Fruit fly (Drosophila melanogaster) whole organism, embryonic: ENCODE measurements around the gene CG4459.

Experiments
- Atf-2 ChIP-seq: fragments of 200-800 bp; sonication (Bioruptor generic); optimal IDR thresholded peaks from 2 replicates; lab custom pipeline; 2016; ENCODE audit warnings: missing biosample characterization, missing genetic modification characterization
- B-H1 ChIP-seq: fragments of 200-800 bp; sonication (Bioruptor generic); IDR thresholded peaks from 3 replicates; pipeline ENCODE4 v1.3.6; 2022; ENCODE audit warnings: missing biosample characterization, missing genetic modification characterization
- C15 ChIP-seq: fragments of 200-800 bp; sonication (Bioruptor generic); IDR thresholded peaks from 3 replicates; pipeline ENCODE4 v1.3.6; 2022; ENCODE audit warnings: missing biosample characterization, missing genetic modification characterization
- CG10147 ChIP-seq: fragments of 200-800 bp; sonication (Bioruptor generic); optimal IDR thresholded peaks from 2 replicates; lab custom pipeline; 2019; ENCODE audit warnings: missing biosample characterization, mild to moderate bottlenecking, missing genetic modification characterization, moderate library complexity
- CG11085 ChIP-seq: fragments of 200-800 bp; sonication (Bioruptor generic); IDR thresholded peaks from 2 replicates; pipeline ENCODE4 v1.3.6; 2022; ENCODE audit warnings: missing biosample characterization, missing genetic modification characterization
- CG12942 ChIP-seq: fragments of 200-800 bp; sonication (Bioruptor generic); optimal IDR thresholded peaks from 3 replicates; lab custom pipeline; 2016; ENCODE audit warnings: missing biosample characterization, missing genetic modification characterization
- CG13894 ChIP-seq: fragments of 200-800 bp; sonication (Bioruptor generic); optimal IDR thresholded peaks from 3 replicates; lab custom pipeline; 2018; ENCODE audit warnings: missing biosample characterization, mild to moderate bottlenecking, missing genetic modification characterization, moderate library complexity
- CG14014 ChIP-seq: fragments of 200-800 bp; sonication (Bioruptor generic); IDR thresholded peaks from 2 replicates; pipeline ENCODE4 v1.3.6; 2022; ENCODE audit warnings: missing biosample characterization, missing genetic modification characterization
- CG14050 ChIP-seq: fragments of 200-800 bp; sonication (Bioruptor generic); IDR thresholded peaks from 3 replicates; pipeline ENCODE4 v1.3.6; 2022; ENCODE audit warnings: missing biosample characterization, missing genetic modification characterization
- CG15601 ChIP-seq: fragments of 200-800 bp; sonication (Bioruptor generic); optimal IDR thresholded peaks from 3 replicates; lab custom pipeline; 2019; ENCODE audit warnings: missing biosample characterization, mild to moderate bottlenecking, missing genetic modification characterization, moderate library complexity
- CG17186 ChIP-seq: fragments of 200-800 bp; sonication (Bioruptor generic); optimal IDR thresholded peaks from 3 replicates; lab custom pipeline; 2017; ENCODE audit warnings: missing biosample characterization, missing genetic modification reagents, missing genetic modification characterization
- CG2202 ChIP-seq: fragments of 200-800 bp; sonication (Bioruptor generic); optimal IDR thresholded peaks from 2 replicates; lab custom pipeline; 2018; ENCODE audit warnings: missing biosample characterization, mild to moderate bottlenecking, missing genetic modification characterization
- CG33557 ChIP-seq: fragments of 200-800 bp; sonication (Bioruptor generic); optimal IDR thresholded peaks from 2 replicates; lab custom pipeline; 2019; ENCODE audit warnings: missing biosample characterization, mild to moderate bottlenecking, missing genetic modification characterization, moderate library complexity
- CG42726 ChIP-seq: fragments of 200-800 bp; sonication (Bioruptor generic); IDR thresholded peaks from 2 replicates; pipeline ENCODE4 v1.3.6; 2022; ENCODE audit warnings: missing biosample characterization, missing genetic modification characterization; ENCODE audit not compliant: partially characterized antibody
- CG43689 ChIP-seq: fragments of 200-800 bp; sonication (Bioruptor generic); IDR thresholded peaks from 2 replicates; pipeline ENCODE4 v1.3.6; 2022; ENCODE audit warnings: missing biosample characterization, missing genetic modification characterization
- CG6765 ChIP-seq: fragments of 200-800 bp; sonication (Bioruptor generic); optimal IDR thresholded peaks from 3 replicates; lab custom pipeline; 2017; ENCODE audit warnings: missing biosample characterization, mild to moderate bottlenecking, missing genetic modification characterization
- CG8281 ChIP-seq: fragments of 200-800 bp; sonication (Bioruptor generic); optimal IDR thresholded peaks from 2 replicates; lab custom pipeline; 2018; ENCODE audit warnings: missing biosample characterization, mild to moderate bottlenecking, missing genetic modification characterization, moderate library complexity
- CG9215 ChIP-seq: fragments of 200-800 bp; sonication (Bioruptor generic); IDR thresholded peaks from 2 replicates; pipeline ENCODE4 v1.3.6; 2022; ENCODE audit warnings: missing biosample characterization, missing genetic modification characterization
- Chrac-16 ChIP-seq: fragments of 200-800 bp; sonication (Bioruptor generic); optimal IDR thresholded peaks from 3 replicates; lab custom pipeline; 2016; ENCODE audit warnings: missing biosample characterization, missing genetic modification characterization
- Deaf1 ChIP-seq: fragments of 200-800 bp; optimal IDR thresholded peaks from 3 replicates; lab custom pipeline; 2019; ENCODE audit warnings: missing biosample characterization, mild to moderate bottlenecking, missing genetic modification characterization, moderate library complexity
- Dref ChIP-seq: fragments of 200-800 bp; sonication (Bioruptor generic); IDR thresholded peaks from 2 replicates; pipeline ENCODE4 v1.3.6; 2022; ENCODE audit warnings: missing biosample characterization, missing genetic modification characterization
- Fer2 ChIP-seq: fragments of 200-800 bp; sonication (Bioruptor generic); optimal IDR thresholded peaks from 2 replicates; lab custom pipeline; 2018; ENCODE audit warnings: missing biosample characterization, mild to moderate bottlenecking, missing genetic modification characterization, moderate library complexity
- H2.0 ChIP-seq: fragments of 200-800 bp; sonication (Bioruptor generic); IDR thresholded peaks from 2 replicates; pipeline ENCODE4 v1.3.6; 2022; ENCODE audit warnings: missing biosample characterization, missing genetic modification characterization
- HHEX ChIP-seq: fragments of 200-800 bp; sonication (Bioruptor generic); optimal IDR thresholded peaks from 3 replicates; lab custom pipeline; 2017; ENCODE audit warnings: missing biosample characterization, mild to moderate bottlenecking, missing genetic modification characterization, missing genetic modification reagents
- Hmr ChIP-seq: fragments of 200-800 bp; sonication (Bioruptor generic); optimal IDR thresholded peaks from 3 replicates; lab custom pipeline; 2017; ENCODE audit warnings: mild to moderate bottlenecking, missing biosample characterization, missing genetic modification reagents, missing genetic modification characterization
- Hsf ChIP-seq: fragments of 200-800 bp; sonication (Bioruptor generic); optimal IDR thresholded peaks from 3 replicates; lab custom pipeline; 2016; ENCODE audit warnings: missing biosample characterization, missing genetic modification characterization
- Lhr ChIP-seq: fragments of 200-800 bp; sonication (Bioruptor generic); optimal IDR thresholded peaks from 3 replicates; lab custom pipeline; 2017; ENCODE audit warnings: mild to moderate bottlenecking, missing biosample characterization, missing genetic modification reagents, missing genetic modification characterization
- MBD-R2 ChIP-seq: fragments of 200-800 bp; sonication (Bioruptor generic); IDR thresholded peaks from 2 replicates; pipeline ENCODE4 v1.3.6; 2022; ENCODE audit warnings: missing biosample characterization, missing genetic modification characterization
- Max ChIP-seq: fragments of 200-800 bp; sonication (Bioruptor generic); optimal IDR thresholded peaks from 2 replicates; lab custom pipeline; 2016; ENCODE audit warnings: missing biosample characterization, mild to moderate bottlenecking, missing genetic modification characterization
- Nf-YC ChIP-seq: fragments of 200-800 bp; optimal IDR thresholded peaks from 3 replicates; lab custom pipeline; 2019; ENCODE audit warnings: missing biosample characterization, mild to moderate bottlenecking, missing genetic modification characterization, moderate library complexity
- br ChIP-seq: fragments of >200 bp; optimal IDR thresholded peaks from 2 replicates; lab custom pipeline; 2017
- chm ChIP-seq: fragments of 200-800 bp; sonication (Bioruptor generic); IDR thresholded peaks from 2 replicates; pipeline ENCODE4 v1.3.6; 2022; ENCODE audit warnings: missing biosample characterization, missing genetic modification characterization
- croc ChIP-seq: fragments of 200-800 bp; sonication (Bioruptor generic); conservative IDR thresholded peaks from 3 replicates; pipeline ENCODE4 v1.3.6; 2022; ENCODE audit warnings: missing biosample characterization, missing genetic modification characterization
- crp ChIP-seq, 2 experiments: fragments of 200-800 bp; sonication (Bioruptor generic); optimal IDR thresholded peaks; 2 replicates in 1 of 2; 3 replicates in 1 of 2; lab custom pipeline; 2017; ENCODE audit warnings: missing biosample characterization in 2 of 2, missing genetic modification characterization in 2 of 2, mild to moderate bottlenecking in 1 of 2, moderate library complexity in 1 of 2
- disco-r ChIP-seq: fragments of 200-800 bp; sonication (Bioruptor generic); optimal IDR thresholded peaks from 2 replicates; lab custom pipeline; 2016; ENCODE audit warnings: missing biosample characterization, missing genetic modification characterization
- eyg ChIP-seq: fragments of 200-800 bp; sonication (Bioruptor generic); optimal IDR thresholded peaks from 3 replicates; lab custom pipeline; 2016; ENCODE audit warnings: missing biosample characterization, missing genetic modification characterization
- fd102C ChIP-seq: fragments of 200-800 bp; sonication (Bioruptor generic); optimal IDR thresholded peaks from 2 replicates; lab custom pipeline; 2018; ENCODE audit warnings: missing biosample characterization, mild to moderate bottlenecking, missing genetic modification characterization, moderate library complexity
- gcm ChIP-seq: fragments of 200-800 bp; sonication (Bioruptor generic); optimal IDR thresholded peaks from 2 replicates; lab custom pipeline; 2019; ENCODE audit warnings: missing biosample characterization, mild to moderate bottlenecking, missing genetic modification characterization, moderate library complexity
- hb ChIP-seq: fragments of 200-800 bp; sonication (Bioruptor generic); IDR thresholded peaks from 3 replicates; pipeline ENCODE4 v1.3.6; 2022; ENCODE audit warnings: missing biosample characterization, missing genetic modification characterization; ENCODE audit not compliant: partially characterized antibody
- her ChIP-seq: fragments of 200-800 bp; sonication (Bioruptor generic); optimal IDR thresholded peaks from 2 replicates; lab custom pipeline; 2016; ENCODE audit warnings: missing biosample characterization, missing genetic modification characterization
- kah ChIP-seq: fragments of 200-800 bp; sonication (Bioruptor generic); optimal IDR thresholded peaks from 2 replicates; lab custom pipeline; 2018; ENCODE audit warnings: missing biosample characterization, mild to moderate bottlenecking, missing genetic modification characterization
- mam ChIP-seq: fragments of 200-800 bp; sonication (Bioruptor generic); optimal IDR thresholded peaks from 3 replicates; lab custom pipeline; 2016; ENCODE audit warnings: missing biosample characterization, missing genetic modification characterization
- mirr ChIP-seq: fragments of 200-800 bp; sonication (Bioruptor generic); optimal IDR thresholded peaks from 3 replicates; lab custom pipeline; 2018; ENCODE audit warnings: missing biosample characterization, mild to moderate bottlenecking, missing genetic modification characterization
- org-1 ChIP-seq: fragments of 200-800 bp; sonication (Bioruptor generic); optimal IDR thresholded peaks from 2 replicates; lab custom pipeline; 2017; ENCODE audit warnings: missing biosample characterization, missing genetic modification characterization
- pum ChIP-seq: fragments of 200-800 bp; sonication (Bioruptor generic); optimal IDR thresholded peaks from 2 replicates; lab custom pipeline; 2016; ENCODE audit warnings: missing biosample characterization, missing genetic modification characterization
- ranshi ChIP-seq: fragments of 200-800 bp; sonication (Bioruptor generic); IDR thresholded peaks from 2 replicates; pipeline ENCODE4 v1.3.6; 2022; ENCODE audit warnings: missing biosample characterization, missing genetic modification characterization
- sens ChIP-seq: fragments of 200-800 bp; sonication (Bioruptor generic); peaks from one replicate; lab custom pipeline; 2016; ENCODE audit warnings: missing biosample characterization, missing genetic modification characterization
- vnd ChIP-seq: fragments of 200-800 bp; sonication (Bioruptor generic); IDR thresholded peaks from 3 replicates; pipeline ENCODE4 v1.3.6; 2022; ENCODE audit warnings: missing biosample characterization, missing genetic modification characterization; ENCODE audit not compliant: partially characterized antibody
- wdn ChIP-seq: fragments of 200-800 bp; sonication (Bioruptor generic); IDR thresholded peaks from 2 replicates; pipeline ENCODE4 v1.3.6; 2022; ENCODE audit warnings: missing biosample characterization, missing genetic modification characterization
- zen ChIP-seq: fragments of 200-800 bp; sonication (Bioruptor generic); optimal IDR thresholded peaks from 3 replicates; lab custom pipeline; 2018; ENCODE audit warnings: missing biosample characterization, mild to moderate bottlenecking, missing genetic modification characterization, moderate library complexity

CG4459 gene

dm6 chr3R:19889603-19890187 lies 38.7 kb downstream of the CG4459 start (continued):
- TF ChIP-seq zen (tag; lab: Kevin White, UChicago) (peak; percentile 40), Lhr (no peak), CG14014 (GFP tag; lab: Robert Waterston, UW) (peak; percentile 60), HHEX (GFP tag; lab: Kevin White, UChicago) (peak; percentile 83), CG42726 (GFP tag; lab: Robert Waterston, UW) (no peak), disco-r (GFP tag; lab: Kevin White, UChicago) (no peak), CG6765 (GFP tag; lab: Kevin White, UChicago) (peak; percentile 76), her (GFP tag; lab: Kevin White, UChicago) (no peak), C15 (no peak), B-H1 (GFP tag; lab: Robert Waterston, UW) (no peak), mirr (GFP tag; lab: Kevin White, UChicago) (peak; percentile 70), CG15601 (tag; lab: Kevin White, UChicago) (peak; percentile 13), crp (GFP tag; optimal IDR thresholded peaks at IDR 0.05; lab: Kevin White, UChicago) (no peak), croc (GFP tag; lab: Robert Waterston, UW) (no peak; the same call in 2 of the 3 replicates), H2.0 (GFP tag; lab: Robert Waterston, UW) (no peak; the same call in 1 of the 2 replicates), ranshi (GFP tag; lab: Robert Waterston, UW) (no peak; the same call in 1 of the 2 replicates), wdn (GFP tag; lab: Robert Waterston, UW) (0 out of 2 replicates have a peak, but pooled peaks have one; percentile 30), kah (GFP tag; lab: Kevin White, UChicago) (peak; percentile 44), Atf-2 (GFP tag; lab: Kevin White, UChicago) (no peak), Dref (GFP tag; lab: Robert Waterston, UW) (no peak), CG33557 (GFP tag; lab: Kevin White, UChicago) (no peak), CG17186 (no peak), fd102C (GFP tag; lab: Kevin White, UChicago) (no peak), Max (GFP tag; lab: Kevin White, UChicago) (peak; percentile 47), Fer2 (tag; lab: Kevin White, UChicago) (peak; percentile 49), CG10147 (GFP tag; lab: Kevin White, UChicago) (peak; percentile 94), sens (peak; percentile 47), Nf-YC (tag; lab: Kevin White, UChicago) (peak; percentile 55), mam (GFP tag; lab: Kevin White, UChicago) (no peak), CG8281 (tag; lab: Kevin White, UChicago) (peak; percentile 42), org-1 (peak; percentile 65), chm (0 out of 2 replicates have a peak, but pooled peaks have one; percentile 25), eyg (peak; percentile 15), CG14050 (GFP tag; lab: Robert Waterston, UW) (peak; percentile 20; the same call in 1 of the 3 replicates), CG43689 (GFP tag; lab: Robert Waterston, UW) (no peak), CG12942 (GFP tag; lab: Kevin White, UChicago) (peak; percentile 39), pum (GFP tag; lab: Kevin White, UChicago) (peak; percentile 13), CG11085 (GFP tag; lab: Robert Waterston, UW) (no peak; the same call in 1 of the 2 replicates), Hmr (peak; percentile 87), Chrac-16 (GFP tag; lab: Kevin White, UChicago) (peak; percentile 42), Deaf1 (tag; lab: Kevin White, UChicago) (peak; percentile 66), hb (GFP tag; lab: Robert Waterston, UW) (no peak), vnd (GFP tag; lab: Robert Waterston, UW) (no peak), gcm (peak; percentile 45), CG2202 (tag; lab: Kevin White, UChicago) (peak; percentile 3), CG9215 (GFP tag; lab: Robert Waterston, UW) (peak; percentile 69), MBD-R2 (GFP tag; lab: Robert Waterston, UW) (peak; percentile 36; the same call in 1 of the 2 replicates), br (lab: Kevin White, UChicago) (no peak), CG13894 (tag; lab: Kevin White, UChicago) (peak; percentile 17), Hsf (GFP tag; lab: Kevin White, UChicago) (no peak)
